Fruit fly (Drosophila melanogaster): Measurements from ENCODE around the gene CG31975.
A peak's percentile ranks its signal among the peaks of the same experiment; 100 is the strongest.

- TF ChIP-seq Drgx (GFP tag; IDR thresholded peaks at IDR 0.05) (no peak), CG2199 (GFP tag; IDR thresholded peaks at IDR 0.05) (0 out of 3 replicates have a peak, but pooled peaks have one; percentile 48), Atf3 (GFP tag; optimal IDR thresholded peaks at IDR 0.05) (no peak), CG17912 (GFP tag; optimal IDR thresholded peaks at IDR 0.05) (no peak), CG15073 (GFP tag; optimal IDR thresholded peaks at IDR 0.05) (no peak), fd102C (GFP tag; optimal IDR thresholded peaks at IDR 0.05) (no peak), Atf-2 (GFP tag; optimal IDR thresholded peaks at IDR 0.05) (no peak), CG10565 (GFP tag; optimal IDR thresholded peaks at IDR 0.05) (no peak), CG8388 (GFP tag; optimal IDR thresholded peaks at IDR 0.05) (no peak), Poxn (GFP tag; IDR thresholded peaks at IDR 0.05) (no peak)
Observed at dm6 chr2L:175727-176126, 34.9 kb upstream of the CG31975 start.
